Fruit fly (Drosophila melanogaster) whole organism, embryonic: ENCODE results near the gene dmrt93B.
A peak's percentile ranks its signal among the peaks of the same experiment; 100 is the strongest.

Experiments used
- Ada2b ChIP-seq: fragments of 200-800 bp; sonication (Bioruptor generic); IDR thresholded peaks from 2 replicates; pipeline ENCODE4 v1.3.6; 2022; ENCODE audit warnings: missing biosample characterization, missing genetic modification characterization
- Bdp1 ChIP-seq: fragments of 200-800 bp; sonication (Bioruptor generic); optimal IDR thresholded peaks from 3 replicates; lab custom pipeline; 2016; ENCODE audit warnings: missing biosample characterization, missing genetic modification characterization
- Blimp-1 ChIP-seq: fragments of 200-800 bp; sonication (Bioruptor generic); optimal IDR thresholded peaks from 3 replicates; lab custom pipeline; 2018; ENCODE audit warnings: missing biosample characterization, missing genetic modification characterization, mild to moderate bottlenecking, moderate library complexity, missing genetic modification reagents
- C15 ChIP-seq: fragments of 200-800 bp; sonication (Bioruptor generic); IDR thresholded peaks from 3 replicates; pipeline ENCODE4 v1.3.6; 2022; ENCODE audit warnings: missing biosample characterization, missing genetic modification characterization
- CG10209 ChIP-seq: fragments of 200-800 bp; sonication (Bioruptor generic); optimal IDR thresholded peaks from 3 replicates; lab custom pipeline; 2017; ENCODE audit warnings: missing biosample characterization, mild to moderate bottlenecking, missing genetic modification characterization, missing genetic modification reagents
- CG11504 ChIP-seq: fragments of 200-800 bp; sonication (Bioruptor generic); optimal IDR thresholded peaks from 3 replicates; lab custom pipeline; 2019; ENCODE audit warnings: missing biosample characterization, mild to moderate bottlenecking, missing genetic modification characterization, moderate library complexity
- CG12071 ChIP-seq: fragments of 200-800 bp; sonication (Bioruptor generic); optimal IDR thresholded peaks from 3 replicates; lab custom pipeline; 2018; ENCODE audit warnings: missing biosample characterization, mild to moderate bottlenecking, missing genetic modification characterization
- CG12391 ChIP-seq: fragments of 200-800 bp; sonication (Bioruptor generic); optimal IDR thresholded peaks from 3 replicates; lab custom pipeline; 2018; ENCODE audit warnings: missing biosample characterization, mild to moderate bottlenecking, missing genetic modification characterization, moderate library complexity
- CG13775 ChIP-seq: fragments of 200-800 bp; sonication (Bioruptor generic); optimal IDR thresholded peaks from 3 replicates; lab custom pipeline; 2017; ENCODE audit warnings: missing biosample characterization, mild to moderate bottlenecking, missing genetic modification characterization
- CG3281 ChIP-seq: fragments of 200-800 bp; sonication (Bioruptor generic); optimal IDR thresholded peaks from 3 replicates; lab custom pipeline; 2017; ENCODE audit warnings: missing biosample characterization, mild to moderate bottlenecking, missing genetic modification characterization
- CG34224 ChIP-seq: fragments of 200-800 bp; sonication (Bioruptor generic); IDR thresholded peaks from 3 replicates; pipeline ENCODE4 v1.3.6; 2022; ENCODE audit warnings: missing biosample characterization, missing genetic modification characterization; ENCODE audit not compliant: partially characterized antibody
- CG34422 ChIP-seq: fragments of 200-800 bp; sonication (Bioruptor generic); IDR thresholded peaks from 3 replicates; pipeline ENCODE4 v1.3.6; 2022; ENCODE audit warnings: missing biosample characterization, missing genetic modification characterization
- CG3726 ChIP-seq: fragments of 200-800 bp; sonication (Bioruptor generic); IDR thresholded peaks from 3 replicates; pipeline ENCODE4, ENCODE4 v1.3.6; 2022; ENCODE audit warnings: missing biosample characterization, missing genetic modification characterization
- CG4404 ChIP-seq: fragments of 200-800 bp; sonication (Bioruptor generic); IDR thresholded peaks from 2 replicates; pipeline ENCODE4 v1.3.6; 2022; ENCODE audit warnings: missing biosample characterization, missing genetic modification characterization
- CG5245 ChIP-seq: fragments of 200-800 bp; sonication (Bioruptor generic); optimal IDR thresholded peaks from 3 replicates; lab custom pipeline; 2016; ENCODE audit warnings: missing biosample characterization, missing genetic modification characterization
- CG6689 ChIP-seq: fragments of 200-800 bp; sonication (Bioruptor generic); IDR thresholded peaks from 2 replicates; pipeline ENCODE4 v1.3.6; 2022; ENCODE audit warnings: missing biosample characterization, missing genetic modification characterization
- CG6791 ChIP-seq: fragments of 200-800 bp; sonication (Bioruptor generic); IDR thresholded peaks from 3 replicates; pipeline ENCODE4 v1.3.6; 2022; ENCODE audit warnings: missing biosample characterization, missing genetic modification characterization; ENCODE audit not compliant: partially characterized antibody
- CG8089 ChIP-seq: fragments of 200-800 bp; sonication (Bioruptor generic); optimal IDR thresholded peaks from 3 replicates; lab custom pipeline; 2016; ENCODE audit warnings: missing biosample characterization, missing genetic modification characterization
- CG8388 ChIP-seq: fragments of 200-800 bp; sonication (Bioruptor generic); optimal IDR thresholded peaks from 2 replicates; lab custom pipeline; 2019; ENCODE audit warnings: missing biosample characterization, mild to moderate bottlenecking, missing genetic modification characterization, moderate library complexity
- CHES-1-like ChIP-seq: fragments of 200-800 bp; sonication (Bioruptor generic); optimal IDR thresholded peaks from 2 replicates; lab custom pipeline; 2016; ENCODE audit warnings: missing biosample characterization, missing genetic modification characterization
- CrebB ChIP-seq: fragments of 200-800 bp; sonication (Bioruptor generic); optimal IDR thresholded peaks from 3 replicates; lab custom pipeline; 2018; ENCODE audit warnings: missing biosample characterization, mild to moderate bottlenecking, missing genetic modification characterization
- Dref ChIP-seq: fragments of 200-800 bp; sonication (Bioruptor generic); IDR thresholded peaks from 2 replicates; pipeline ENCODE4 v1.3.6; 2022; ENCODE audit warnings: missing biosample characterization, missing genetic modification characterization
- Fer2 ChIP-seq: fragments of 200-800 bp; sonication (Bioruptor generic); optimal IDR thresholded peaks from 2 replicates; lab custom pipeline; 2018; ENCODE audit warnings: missing biosample characterization, mild to moderate bottlenecking, missing genetic modification characterization, moderate library complexity
- HLH3B ChIP-seq: fragments of 200-800 bp; sonication (Bioruptor generic); IDR thresholded peaks from 2 replicates; pipeline ENCODE4 v1.3.6; 2022; ENCODE audit warnings: missing biosample characterization, missing genetic modification characterization
- HLH54F ChIP-seq: fragments of 200-800 bp; sonication (Bioruptor generic); optimal IDR thresholded peaks from 3 replicates; lab custom pipeline; 2016; ENCODE audit warnings: missing biosample characterization, missing genetic modification characterization
- Stat92E ChIP-seq, 3 experiments: fragments of >200 bp in 2 of 3; fragments of 200-800 bp in 1 of 3; sonication (Bioruptor generic) in 1 of 3; optimal IDR thresholded peaks; 2 replicates each; lab custom pipeline; 2017 to 2019; ENCODE audit warnings: missing biosample characterization in 3 of 3, missing genetic modification characterization in 3 of 3, mild to moderate bottlenecking in 1 of 3, moderate library complexity in 1 of 3
- TFAM ChIP-seq: fragments of 200-800 bp; sonication (Bioruptor generic); optimal IDR thresholded peaks from 2 replicates; lab custom pipeline; 2017; ENCODE audit warnings: missing biosample characterization, missing genetic modification characterization, inconsistent platforms
- YL-1 ChIP-seq: fragments of 200-800 bp; sonication (Bioruptor generic); optimal IDR thresholded peaks from 3 replicates; lab custom pipeline; 2017; ENCODE audit warnings: missing biosample characterization, mild to moderate bottlenecking, missing genetic modification characterization
- al ChIP-seq: fragments of 200-800 bp; sonication (Bioruptor generic); IDR thresholded peaks from 2 replicates; pipeline ENCODE4 v1.3.6; 2022; ENCODE audit warnings: missing biosample characterization, missing genetic modification characterization
- aop ChIP-seq: fragments of 200-800 bp; sonication (Bioruptor generic); IDR thresholded peaks from 2 replicates; pipeline ENCODE4 v1.3.6; 2022; ENCODE audit warnings: missing biosample characterization, missing genetic modification characterization
- ci ChIP-seq: fragments of 200-800 bp; sonication (Bioruptor generic); IDR thresholded peaks from 3 replicates; pipeline ENCODE4 v1.3.6; 2022; ENCODE audit warnings: missing biosample characterization, missing genetic modification characterization
- dan ChIP-seq: fragments of 200-800 bp; sonication (Bioruptor generic); IDR thresholded peaks from 2 replicates; pipeline ENCODE4 v1.3.6; 2022; ENCODE audit warnings: missing biosample characterization, missing genetic modification characterization
- en ChIP-seq: fragments of 200-800 bp; sonication (Bioruptor generic); optimal IDR thresholded peaks from 2 replicates; lab custom pipeline; 2016; ENCODE audit warnings: missing biosample characterization, missing genetic modification characterization
- fu2 ChIP-seq: fragments of 200-800 bp; sonication (Bioruptor generic); optimal IDR thresholded peaks from 2 replicates; lab custom pipeline; 2016; ENCODE audit warnings: missing biosample characterization, missing genetic modification characterization
- gsb-n ChIP-seq: fragments of 200-800 bp; sonication (Bioruptor generic); optimal IDR thresholded peaks from 3 replicates; lab custom pipeline; 2018; ENCODE audit warnings: missing biosample characterization, mild to moderate bottlenecking, missing genetic modification characterization
- lab ChIP-seq: fragments of 200-800 bp; sonication (Bioruptor generic); optimal IDR thresholded peaks from 3 replicates; lab custom pipeline; 2017; ENCODE audit warnings: missing biosample characterization, missing genetic modification characterization, mild to moderate bottlenecking, moderate library complexity, missing genetic modification reagents
- oc ChIP-seq: fragments of 200-800 bp; sonication (Bioruptor generic); optimal IDR thresholded peaks from 2 replicates; lab custom pipeline; 2018; ENCODE audit warnings: missing biosample characterization, mild to moderate bottlenecking, missing genetic modification characterization, moderate library complexity
- pfk ChIP-seq: fragments of 200-800 bp; sonication (Bioruptor generic); optimal IDR thresholded peaks from 2 replicates; lab custom pipeline; 2018; ENCODE audit warnings: missing biosample characterization, mild to moderate bottlenecking, missing genetic modification characterization, moderate library complexity
- pita ChIP-seq: fragments of 200-800 bp; sonication (Bioruptor generic); optimal IDR thresholded peaks from 2 replicates; lab custom pipeline; 2017; ENCODE audit warnings: missing biosample characterization, mild to moderate bottlenecking, missing genetic modification characterization
- repo ChIP-seq: fragments of 200-800 bp; sonication (Bioruptor generic); optimal IDR thresholded peaks from 2 replicates; lab custom pipeline; 2016; ENCODE audit warnings: missing biosample characterization, missing genetic modification characterization
- sens ChIP-seq: fragments of 200-800 bp; sonication (Bioruptor generic); peaks from one replicate; lab custom pipeline; 2016; ENCODE audit warnings: missing biosample characterization, missing genetic modification characterization
- sens-2 ChIP-seq: fragments of 200-800 bp; sonication (Bioruptor generic); IDR thresholded peaks from 2 replicates; pipeline ENCODE4 v1.3.6; 2022; ENCODE audit warnings: missing biosample characterization, missing genetic modification characterization
- sqz ChIP-seq: fragments of 200-800 bp; sonication (Bioruptor generic); optimal IDR thresholded peaks from 3 replicates; lab custom pipeline; 2018; ENCODE audit warnings: missing biosample characterization, mild to moderate bottlenecking, missing genetic modification characterization
- sug ChIP-seq: fragments of 200-800 bp; optimal IDR thresholded peaks from 2 replicates; lab custom pipeline; 2019; ENCODE audit warnings: missing biosample characterization, mild to moderate bottlenecking, missing genetic modification characterization, moderate library complexity
- tll ChIP-seq, 2 experiments: fragments of 200-800 bp in 1 of 2; fragments of >200 bp in 1 of 2; sonication (Bioruptor generic) in 1 of 2; optimal IDR thresholded peaks; 2 replicates each; lab custom pipeline; 2017 to 2019; ENCODE audit warnings: missing biosample characterization in 2 of 2, missing genetic modification characterization in 2 of 2, mild to moderate bottlenecking in 1 of 2, moderate library complexity in 1 of 2
- trem ChIP-seq: fragments of 200-800 bp; optimal IDR thresholded peaks from 3 replicates; lab custom pipeline; 2019; ENCODE audit warnings: missing biosample characterization, mild to moderate bottlenecking, missing genetic modification characterization, moderate library complexity
- tx ChIP-seq: fragments of 200-800 bp; sonication (Bioruptor generic); optimal IDR thresholded peaks from 2 replicates; lab custom pipeline; 2016; ENCODE audit warnings: missing biosample characterization, missing genetic modification characterization
- unpg ChIP-seq: fragments of 200-800 bp; sonication (Bioruptor generic); optimal IDR thresholded peaks from 3 replicates; lab custom pipeline; 2018; ENCODE audit warnings: missing biosample characterization, mild to moderate bottlenecking, missing genetic modification characterization, moderate library complexity
- yki ChIP-seq: fragments of >200 bp; optimal IDR thresholded peaks from 3 replicates; lab custom pipeline; 2018

The dmrt93B gene

DNA sequence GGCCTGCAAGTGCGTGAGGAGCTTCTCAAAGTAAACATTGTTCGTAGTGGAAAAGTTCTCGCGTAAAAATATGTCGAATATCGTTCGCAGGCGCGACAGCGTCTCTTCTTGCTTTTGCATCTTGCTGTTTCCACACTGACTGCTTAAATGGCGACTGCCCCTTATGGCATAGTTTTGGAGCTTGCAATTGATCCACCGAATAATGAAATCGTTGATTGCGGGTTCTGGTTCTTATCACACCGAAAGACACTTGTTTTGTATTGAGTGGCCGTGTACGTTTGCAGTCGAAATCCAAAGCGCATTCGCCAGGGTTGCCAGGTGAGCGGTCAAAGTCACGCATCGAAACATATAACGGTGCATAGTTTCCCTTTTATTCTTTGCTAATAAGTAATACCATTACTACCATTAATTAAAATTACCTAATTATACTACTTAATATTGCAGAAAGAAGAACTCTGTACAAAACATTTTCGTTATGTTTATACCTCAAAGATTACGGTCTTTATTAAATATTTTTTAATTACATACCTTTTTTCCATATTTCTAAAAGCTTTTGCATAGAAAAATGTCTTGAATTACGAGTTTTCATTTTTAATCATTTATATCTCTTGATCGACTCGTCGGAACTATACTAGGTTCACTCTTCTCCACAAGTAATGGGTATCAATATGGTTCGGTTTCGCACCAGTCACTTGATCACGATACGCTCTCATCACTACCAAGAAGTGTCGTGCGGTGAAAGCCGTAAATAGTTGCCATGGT is 27.8 kb downstream of the dmrt93B start, which contains the start of the genes CG7044 and Tbc1d22 (continued):
- TF ChIP-seq repo (GFP tag; lab: Kevin White, UChicago) (no peak), CG13775 (GFP tag; lab: Kevin White, UChicago) (peak; percentile 63), sqz (GFP tag; lab: Kevin White, UChicago) (no peak), CG8089 (peak; percentile 18), CG5245 (GFP tag; lab: Kevin White, UChicago) (no peak), C15 (GFP tag; lab: Robert Waterston, UW) (no peak), tx (GFP tag; lab: Kevin White, UChicago) (peak; percentile 3), ci (GFP tag; lab: Robert Waterston, UW) (peak; percentile 30; the same call in 1 of the 3 replicates), CG11504 (no peak), yki (lab: Kevin White, UChicago) (no peak), Dref (GFP tag; lab: Robert Waterston, UW) (no peak; the same call in 1 of the 2 replicates), Bdp1 (GFP tag; lab: Kevin White, UChicago) (no peak), CG3726 (GFP tag; lab: Robert Waterston, UW) (no peak), fu2 (GFP tag; lab: Kevin White, UChicago) (no peak), CrebB (tag; lab: Kevin White, UChicago) (no peak), oc (tag; lab: Kevin White, UChicago) (no peak), sug (peak; percentile 43), YL-1 (GFP tag; lab: Kevin White, UChicago) (no peak), CG6689 (GFP tag; lab: Robert Waterston, UW) (peak; percentile 50; the same call in 1 of the 2 replicates), tll (GFP tag; optimal IDR thresholded peaks at IDR 0.05; lab: Kevin White, UChicago) (peak in 1 of 2 experiments; percentile 79), CG4404 (0 out of 2 replicates have a peak, but pooled peaks have one; percentile 19), trem (tag; lab: Kevin White, UChicago) (peak; percentile 12), Blimp-1 (GFP tag; lab: Kevin White, UChicago) (peak; percentile 18), gsb-n (tag; lab: Kevin White, UChicago) (no peak), pfk (GFP tag; lab: Kevin White, UChicago) (no peak), CG3281 (no peak), CG10209 (GFP tag; lab: Kevin White, UChicago) (peak; percentile 29), lab (no peak), dan (GFP tag; lab: Robert Waterston, UW) (no peak), Ada2b (GFP tag; lab: Robert Waterston, UW) (no peak), Stat92E (GFP tag; optimal IDR thresholded peaks at IDR 0.05; lab: Kevin White, UChicago) (no peak), CG6791 (GFP tag; lab: Robert Waterston, UW) (0 out of 3 replicates have a peak, but pooled peaks have one; percentile 10), sens-2 (GFP tag; lab: Robert Waterston, UW) (no peak), aop (GFP tag; lab: Robert Waterston, UW) (no peak), HLH54F (peak; percentile 64), HLH3B (GFP tag; lab: Robert Waterston, UW) (no peak; the same call in 1 of the 2 replicates), unpg (GFP tag; lab: Kevin White, UChicago) (no peak), sens (GFP tag; lab: Kevin White, UChicago) (peak; percentile 84), CG8388 (GFP tag; lab: Kevin White, UChicago) (peak; percentile 10), CG34224 (GFP tag; lab: Robert Waterston, UW) (no peak), CHES-1-like (GFP tag; lab: Kevin White, UChicago) (peak; percentile 3), CG12391 (tag; lab: Kevin White, UChicago) (peak; percentile 69), pita (GFP tag; lab: Kevin White, UChicago) (no peak), al (GFP tag; lab: Robert Waterston, UW) (no peak), Fer2 (tag; lab: Kevin White, UChicago) (no peak), en (GFP tag; lab: Kevin White, UChicago) (no peak), TFAM (GFP tag; lab: Kevin White, UChicago) (no peak), CG12071 (GFP tag; lab: Kevin White, UChicago) (no peak), CG34422 (GFP tag; lab: Robert Waterston, UW) (no peak; the same call in 2 of the 3 replicates)
